Fruit fly (Drosophila melanogaster) whole organism, pupa: ENCODE results near the gene eIF3a.

Experiments
- CG10348 ChIP-seq: fragments of 200-800 bp; sonication (Bioruptor generic); IDR thresholded peaks from 2 replicates; pipeline ENCODE4 v1.3.6; 2022; ENCODE audit warnings: missing biosample characterization, missing genetic modification characterization
- CG12605 ChIP-seq: fragments of 200-800 bp; sonication (Bioruptor generic); IDR thresholded peaks from 2 replicates; pipeline ENCODE4 v1.3.6; 2022; ENCODE audit warnings: missing biosample characterization, missing genetic modification characterization
- CG13204 ChIP-seq: fragments of 200-800 bp; sonication (Bioruptor generic); optimal IDR thresholded peaks from 2 replicates; lab custom pipeline; 2018; ENCODE audit warnings: missing biosample characterization, mild to moderate bottlenecking, missing genetic modification characterization, moderate library complexity
- CG14655 ChIP-seq: fragments of 200-800 bp; sonication (Bioruptor generic); optimal IDR thresholded peaks from 3 replicates; lab custom pipeline; 2017; ENCODE audit warnings: mild to moderate bottlenecking, missing biosample characterization, missing genetic modification reagents, missing genetic modification characterization
- CG15710 ChIP-seq: fragments of 200-800 bp; sonication (Bioruptor generic); optimal IDR thresholded peaks from 2 replicates; lab custom pipeline; 2018; ENCODE audit warnings: missing biosample characterization, mild to moderate bottlenecking, missing genetic modification characterization, moderate library complexity
- CG17806 ChIP-seq: fragments of 200-800 bp; sonication (Bioruptor generic); optimal IDR thresholded peaks from 2 replicates; lab custom pipeline; 2018; ENCODE audit warnings: missing biosample characterization, mild to moderate bottlenecking, missing genetic modification characterization, moderate library complexity
- CG32121 ChIP-seq: fragments of 200-800 bp; sonication (Bioruptor generic); IDR thresholded peaks from 2 replicates; pipeline ENCODE4 v1.3.6; 2022; ENCODE audit warnings: missing biosample characterization, missing genetic modification characterization
- CG34367 ChIP-seq: fragments of 200-800 bp; sonication (Bioruptor generic); optimal IDR thresholded peaks from 2 replicates; lab custom pipeline; 2018; ENCODE audit warnings: missing biosample characterization, mild to moderate bottlenecking, missing genetic modification characterization
- CG4496 ChIP-seq: fragments of 200-800 bp; sonication (Bioruptor generic); IDR thresholded peaks from 3 replicates; pipeline ENCODE4 v1.3.6; 2022; ENCODE audit warnings: missing biosample characterization, missing genetic modification characterization
- CG8159 ChIP-seq: fragments of 200-800 bp; sonication (Bioruptor generic); optimal IDR thresholded peaks from 3 replicates; lab custom pipeline; 2018; ENCODE audit warnings: missing biosample characterization, mild to moderate bottlenecking, missing genetic modification characterization, moderate library complexity
- CG8301 ChIP-seq: fragments of 200-800 bp; sonication (Bioruptor generic); optimal IDR thresholded peaks from 2 replicates; lab custom pipeline; 2018; ENCODE audit warnings: missing biosample characterization, mild to moderate bottlenecking, missing genetic modification characterization
- CG9948 ChIP-seq: fragments of 200-800 bp; sonication (Bioruptor generic); optimal IDR thresholded peaks from 2 replicates; lab custom pipeline; 2018; ENCODE audit warnings: missing biosample characterization, mild to moderate bottlenecking, missing genetic modification characterization, moderate library complexity
- D1 ChIP-seq: fragments of 200-800 bp; sonication (Bioruptor generic); optimal IDR thresholded peaks from 2 replicates; lab custom pipeline; 2018; ENCODE audit warnings: missing biosample characterization, mild to moderate bottlenecking, missing genetic modification characterization, moderate library complexity
- EcR ChIP-seq: fragments of 200-800 bp; sonication (Bioruptor generic); optimal IDR thresholded peaks from 3 replicates; lab custom pipeline; 2019; ENCODE audit warnings: missing biosample characterization, missing genetic modification characterization, mild to moderate bottlenecking, moderate library complexity, missing genetic modification reagents
- Ets98B ChIP-seq: fragments of 200-800 bp; sonication (Bioruptor generic); IDR thresholded peaks from 2 replicates; pipeline ENCODE4 v1.3.6; 2022; ENCODE audit warnings: missing biosample characterization, missing genetic modification characterization
- Pif1A ChIP-seq: fragments of 200-800 bp; sonication (Bioruptor generic); optimal IDR thresholded peaks from 3 replicates; lab custom pipeline; 2016; ENCODE audit warnings: missing biosample characterization, missing genetic modification characterization
- Pif1B ChIP-seq: fragments of 200-800 bp; sonication (Bioruptor generic); optimal IDR thresholded peaks from 3 replicates; lab custom pipeline; 2016; ENCODE audit warnings: missing biosample characterization, missing genetic modification characterization
- Snoo ChIP-seq: fragments of 200-800 bp; sonication (Bioruptor generic); optimal IDR thresholded peaks from 3 replicates; lab custom pipeline; 2017; ENCODE audit warnings: missing biosample characterization, mild to moderate bottlenecking, missing genetic modification characterization, inconsistent platforms
- fd96Ca ChIP-seq: fragments of 200-800 bp; sonication (Bioruptor generic); IDR thresholded peaks from 3 replicates; pipeline ENCODE4 v1.3.6; 2022; ENCODE audit warnings: missing biosample characterization, missing genetic modification characterization
- gl ChIP-seq: fragments of 200-800 bp; sonication (Bioruptor generic); optimal IDR thresholded peaks from 2 replicates; lab custom pipeline; 2018; ENCODE audit warnings: missing biosample characterization, mild to moderate bottlenecking, missing genetic modification characterization
- rn ChIP-seq: fragments of 200-800 bp; sonication (Bioruptor generic); IDR thresholded peaks from 2 replicates; pipeline ENCODE4 v1.3.6; 2022; ENCODE audit warnings: missing biosample characterization, missing genetic modification characterization

Gene eIF3a

DNA sequence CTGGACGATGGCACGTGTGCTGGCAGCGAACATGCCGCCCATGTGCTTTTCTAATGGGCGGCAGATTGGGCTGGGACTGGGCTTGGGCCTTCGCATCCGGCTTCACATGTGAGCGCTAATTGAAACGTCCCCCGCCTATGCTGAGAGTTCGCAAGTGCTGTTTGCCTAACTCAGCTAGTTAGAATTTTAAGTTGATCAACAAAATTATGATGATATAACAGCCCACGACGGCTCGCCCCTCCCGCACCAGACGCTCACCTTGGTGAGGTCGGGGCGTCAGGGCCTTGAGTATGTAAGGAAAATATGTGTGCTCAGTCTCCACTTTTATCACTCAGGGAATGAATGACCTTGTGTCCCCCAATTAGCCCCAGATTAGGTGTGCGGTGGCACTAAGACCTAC lies 33.2 kb upstream of the eIF3a start:
- TF ChIP-seq CG32121 (GFP tag; lab: Robert Waterston, UW), result no peak
- TF ChIP-seq fd96Ca (GFP tag; lab: Robert Waterston, UW), result no peak
- no peak for TF ChIP-seq CG14655 (GFP tag; lab: Kevin White, UChicago)
- TF ChIP-seq CG17806 (tag; lab: Kevin White, UChicago), result no peak
- no peak for TF ChIP-seq Ets98B (GFP tag; lab: Robert Waterston, UW)
- TF ChIP-seq D1 (tag; lab: Kevin White, UChicago), result no peak
- TF ChIP-seq rn (GFP tag; lab: Robert Waterston, UW), result no peak
- no peak for TF ChIP-seq Pif1A (GFP tag; lab: Kevin White, UChicago)
- TF ChIP-seq CG12605 (GFP tag; lab: Robert Waterston, UW), result no peak
- no peak for TF ChIP-seq EcR
- no peak for TF ChIP-seq CG8301 (tag; lab: Kevin White, UChicago)
- TF ChIP-seq CG10348 (GFP tag; lab: Robert Waterston, UW), result no peak
- TF ChIP-seq Pif1B, result no peak
- no peak for TF ChIP-seq CG9948 (tag; lab: Kevin White, UChicago)
- no peak for TF ChIP-seq CG8159 (tag; lab: Kevin White, UChicago)
- TF ChIP-seq CG13204, result no peak

DNA sequence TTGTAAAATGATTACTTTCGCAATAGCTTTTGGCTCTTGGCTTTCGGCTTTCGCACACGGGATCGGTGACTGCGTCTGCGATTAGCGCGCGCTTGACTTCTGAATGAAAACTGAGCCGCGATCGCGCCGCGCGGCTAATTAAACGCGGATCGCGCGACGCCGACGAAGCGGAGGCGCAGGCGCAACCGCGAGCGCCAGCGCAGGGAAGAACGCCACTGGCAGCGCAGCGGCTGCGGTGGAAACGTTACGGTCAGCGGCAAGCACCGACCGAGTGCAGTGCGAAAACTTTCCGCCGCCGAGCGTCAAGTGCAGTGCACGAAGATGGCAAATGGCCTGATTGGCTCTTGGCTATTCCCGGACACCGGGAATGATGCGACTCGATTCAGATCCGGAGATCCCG lies 29.1 kb upstream of the eIF3a start, which contains the start of gene CG31522:
Gene CG31522 (minus strand): TSS at position 101 of the 400 bp plus-strand sequence.
- TF ChIP-seq Snoo, result no peak
- no peak for TF ChIP-seq CG9948 (tag; lab: Kevin White, UChicago)
- TF ChIP-seq CG13204, result peak; percentile 79
- TF ChIP-seq fd96Ca (GFP tag; lab: Robert Waterston, UW), result no peak
- TF ChIP-seq CG15710 (tag; lab: Kevin White, UChicago), result no peak
- TF ChIP-seq Ets98B (GFP tag; lab: Robert Waterston, UW), result no peak
- TF ChIP-seq, all 21 proteins: peak for 1

DNA sequence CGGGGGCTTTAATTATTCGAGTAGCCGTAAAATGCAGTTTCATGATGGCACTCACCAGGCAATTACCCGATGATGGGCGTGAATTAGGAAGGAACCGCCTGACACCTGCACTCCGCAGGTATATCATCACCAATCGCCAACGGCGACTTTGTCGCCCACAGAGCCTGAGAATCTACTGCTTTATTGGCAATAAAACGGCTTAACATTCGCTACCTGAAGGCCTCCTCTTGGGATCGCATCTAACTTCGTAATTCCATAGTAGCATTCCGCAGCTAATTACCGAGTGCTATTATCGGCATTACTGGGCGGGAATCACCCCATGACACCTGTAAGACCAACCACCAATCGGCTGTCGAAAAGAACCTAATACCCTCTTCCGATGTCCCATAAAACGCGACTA lies 24.6 kb upstream of the eIF3a start:
- no peak for TF ChIP-seq Snoo
- TF ChIP-seq CG34367 (tag; lab: Kevin White, UChicago), result no peak
- TF ChIP-seq fd96Ca (GFP tag; lab: Robert Waterston, UW), result no peak
- no peak for TF ChIP-seq CG32121 (GFP tag; lab: Robert Waterston, UW)
- TF ChIP-seq EcR, result no peak
- no peak for TF ChIP-seq CG17806 (tag; lab: Kevin White, UChicago)

DNA sequence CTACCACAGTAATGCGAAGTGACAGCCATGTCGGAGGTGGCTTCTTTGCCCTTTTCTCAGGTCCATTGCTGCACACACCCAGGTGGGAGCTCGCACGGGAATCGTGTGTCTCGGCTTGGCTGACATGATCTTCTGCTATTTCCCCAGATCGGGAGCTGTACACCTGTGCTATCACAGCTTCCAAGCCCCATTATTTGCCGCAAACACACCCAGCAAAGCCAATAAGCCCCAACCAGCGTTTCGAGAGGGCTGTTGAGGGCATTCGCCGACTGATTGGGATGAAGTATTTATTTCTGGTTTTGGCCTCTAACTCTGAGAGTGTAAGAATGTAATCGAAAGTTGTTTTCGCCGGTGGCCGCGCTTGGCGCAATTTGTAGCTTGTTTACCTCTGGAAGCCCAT lies 23.9 kb upstream of the eIF3a start:
- TF ChIP-seq CG8301 (tag; lab: Kevin White, UChicago) (no peak), Snoo (no peak), CG10348 (GFP tag; lab: Robert Waterston, UW) (no peak), CG15710 (tag; lab: Kevin White, UChicago) (no peak)

DNA sequence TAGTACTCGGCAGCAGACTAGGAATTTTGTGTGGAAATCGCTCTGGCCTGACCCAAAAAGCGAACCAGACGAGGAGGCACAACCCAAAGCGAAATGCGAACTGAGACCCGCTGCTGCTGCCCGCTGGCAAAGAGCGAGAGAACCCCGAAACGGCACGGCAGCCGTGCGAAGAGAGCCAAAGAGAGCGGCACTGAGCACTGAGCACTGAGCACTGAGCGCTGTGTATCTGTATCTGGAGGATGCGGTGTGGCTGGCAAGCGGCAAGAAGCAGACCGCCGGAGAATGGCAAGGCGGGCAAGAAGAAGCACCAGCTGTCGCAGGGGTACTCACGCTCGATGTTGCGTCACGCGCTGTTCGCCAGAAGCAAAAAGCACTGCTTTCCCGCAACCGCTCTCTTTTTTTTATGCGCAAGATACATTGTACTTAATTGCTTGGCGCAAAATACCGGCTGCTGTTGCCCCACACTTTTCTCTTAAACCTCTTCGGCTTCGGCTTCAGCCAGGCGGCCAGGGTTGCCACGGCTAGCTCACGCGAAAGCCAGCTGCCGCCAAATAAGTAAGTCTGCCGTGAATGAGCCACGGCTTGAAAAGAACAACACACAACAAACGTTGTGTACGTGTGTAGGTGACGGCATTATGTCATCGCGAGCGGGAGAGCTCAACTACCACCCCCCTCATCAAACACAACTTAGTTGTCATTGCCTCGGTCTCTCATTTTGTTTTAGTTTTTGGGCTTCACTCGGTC lies 19.7 kb upstream of the eIF3a start:
- TF ChIP-seq CG9948 (tag; lab: Kevin White, UChicago), result no peak
- no peak for TF ChIP-seq rn (GFP tag; lab: Robert Waterston, UW)
- TF ChIP-seq EcR, result peak; percentile 16
- no peak for TF ChIP-seq CG34367 (tag; lab: Kevin White, UChicago)
- TF ChIP-seq CG4496, result peak; percentile 93
- TF ChIP-seq CG10348 (GFP tag; lab: Robert Waterston, UW), result no peak
- TF ChIP-seq Pif1A (GFP tag; lab: Kevin White, UChicago), result peak; percentile 19
- TF ChIP-seq D1 (tag; lab: Kevin White, UChicago), result no peak
- peak; percentile 2 for TF ChIP-seq gl (tag; lab: Kevin White, UChicago)
- TF ChIP-seq Ets98B (GFP tag; lab: Robert Waterston, UW), result peak; percentile 75
- no peak for TF ChIP-seq CG17806 (tag; lab: Kevin White, UChicago)
- TF ChIP-seq Pif1B, result peak; percentile 32
- TF ChIP-seq CG13204, result peak; percentile 93
- TF ChIP-seq CG15710 (tag; lab: Kevin White, UChicago), result no peak
- TF ChIP-seq CG8301 (tag; lab: Kevin White, UChicago), result no peak
- TF ChIP-seq fd96Ca (GFP tag; lab: Robert Waterston, UW), result peak; percentile 68; the same call in 1 of the 3 replicates
- TF ChIP-seq CG14655 (GFP tag; lab: Kevin White, UChicago), result peak; percentile 13
- TF ChIP-seq CG12605 (GFP tag; lab: Robert Waterston, UW), result peak; percentile 74
- peak; percentile 25 for TF ChIP-seq CG8159 (tag; lab: Kevin White, UChicago)
- TF ChIP-seq CG32121 (GFP tag; lab: Robert Waterston, UW), result peak; percentile 51
- no peak for TF ChIP-seq Snoo

dm6 chr3R:4452345-4453044 lies 18.8 kb upstream of the eIF3a start:
- TF ChIP-seq CG4496 (peak; percentile 71), Ets98B (GFP tag; lab: Robert Waterston, UW) (peak; percentile 56), CG12605 (GFP tag; lab: Robert Waterston, UW) (peak; percentile 57), rn (GFP tag; lab: Robert Waterston, UW) (no peak), fd96Ca (GFP tag; lab: Robert Waterston, UW) (peak; percentile 58; the same call in 2 of the 3 replicates), CG9948 (tag; lab: Kevin White, UChicago) (no peak), CG13204 (peak; percentile 86), CG34367 (tag; lab: Kevin White, UChicago) (no peak), EcR (peak; percentile 2), CG32121 (GFP tag; lab: Robert Waterston, UW) (0 out of 2 replicates have a peak, but pooled peaks have one; percentile 14)
- TF ChIP-seq, all 21 proteins: peak for 7
